Worm (Caenorhabditis elegans) whole organism, L1 larva: Measurements from ENCODE around the gene B0432.11.

Experiments
- C34B4.2 ChIP-seq: sonication (generic microtip); optimal IDR thresholded peaks from 2 replicates; lab custom pipeline; 2017; ENCODE audit warnings: mild to moderate bottlenecking, missing genetic modification characterization, missing compliant biosample characterization
- alr-1 ChIP-seq: fragments of 200-800 bp; sonication (Bioruptor generic); optimal IDR thresholded peaks from 2 replicates; lab custom pipeline; 2018; ENCODE audit warnings: borderline replicate concordance, mild to moderate bottlenecking, missing genetic modification characterization, missing compliant biosample characterization
- aly-2 ChIP-seq: fragments of 150-350 bp; optimal IDR thresholded peaks from 2 replicates; lab custom pipeline; 2014; ENCODE audit warnings: missing biosample characterization, missing genetic modification characterization
- ama-1 ChIP-seq: fragments of 150-350 bp; optimal IDR thresholded peaks from 2 replicates; lab custom pipeline; 2014
- ceh-63 ChIP-seq: fragments of 200-800 bp; sonication (Bioruptor generic); optimal IDR thresholded peaks from 2 replicates; lab custom pipeline; 2018; ENCODE audit warnings: mild to moderate bottlenecking, missing genetic modification characterization, missing compliant biosample characterization
- ceh-88 ChIP-seq: fragments of 200-800 bp; sonication (Bioruptor generic); IDR thresholded peaks from 2 replicates; pipeline ENCODE4 v1.3.6; 2022; ENCODE audit warnings: missing genetic modification characterization, missing compliant biosample characterization
- dpl-1 ChIP-seq, 3 experiments: fragments of 150-350 bp in 2 of 3; sonication (generic microtip) in 1 of 3; optimal IDR thresholded peaks; 2 replicates each; lab custom pipeline; 2014 to 2017; ENCODE audit warnings: missing biosample characterization in 3 of 3, missing genetic modification characterization in 3 of 3, missing genetic modification reagents in 3 of 3
- efl-3 ChIP-seq: fragments of 200-800 bp; sonication (Bioruptor generic); optimal IDR thresholded peaks from 2 replicates; lab custom pipeline; 2018; ENCODE audit warnings: mild to moderate bottlenecking, missing genetic modification characterization, missing compliant biosample characterization
- egl-13 ChIP-seq: sonication (generic microtip); optimal IDR thresholded peaks from 2 replicates; lab custom pipeline; 2016; ENCODE audit warnings: missing genotype, missing genetic modification reagents, missing genetic modification characterization, missing compliant biosample characterization
- elt-2 ChIP-seq: sonication (generic microtip); optimal IDR thresholded peaks from 2 replicates; lab custom pipeline; 2016; ENCODE audit warnings: missing genetic modification characterization, mild to moderate bottlenecking, inconsistent platforms, missing compliant biosample characterization, missing genetic modification reagents
- fkh-10 ChIP-seq: sonication (generic microtip); optimal IDR thresholded peaks from 2 replicates; lab custom pipeline; 2017; ENCODE audit warnings: missing biosample characterization, missing genetic modification reagents, missing genetic modification characterization
- fkh-8 ChIP-seq: sonication (generic microtip); optimal IDR thresholded peaks from 2 replicates; lab custom pipeline; 2016; ENCODE audit warnings: mild to moderate bottlenecking, missing genetic modification characterization, missing compliant biosample characterization
- fos-1 ChIP-seq: fragments of 150-350 bp; optimal IDR thresholded peaks from 2 replicates; lab custom pipeline; 2014; ENCODE audit warnings: missing biosample characterization, missing genetic modification characterization
- grh-1 ChIP-seq: fragments of 200-800 bp; sonication (Bioruptor generic); IDR thresholded peaks from 2 replicates; pipeline ENCODE4 v1.3.6; 2022; ENCODE audit warnings: missing genetic modification reagents, missing genetic modification characterization, missing compliant biosample characterization
- hlh-4 ChIP-seq: sonication (generic microtip); optimal IDR thresholded peaks from 2 replicates; lab custom pipeline; 2016; ENCODE audit warnings: mild to moderate bottlenecking, missing genetic modification characterization, missing compliant biosample characterization
- hpl-2 ChIP-seq: fragments of 150-350 bp; optimal IDR thresholded peaks from 2 replicates; lab custom pipeline; 2014; ENCODE audit warnings: missing biosample characterization, missing genetic modification reagents, missing genetic modification characterization
- lin-15B ChIP-seq: fragments of 150-350 bp; sonication (generic microtip); optimal IDR thresholded peaks from 3 replicates; lab custom pipeline; 2014; ENCODE audit warnings: missing biosample characterization, missing genetic modification characterization
- lin-35 ChIP-seq, 2 experiments: fragments of 150-350 bp; optimal IDR thresholded peaks; 2 replicates each; lab custom pipeline; 2014; ENCODE audit warnings: missing biosample characterization in 2 of 2, missing genetic modification characterization in 2 of 2, missing genetic modification reagents in 2 of 2
- lsy-2 ChIP-seq, 2 experiments: fragments of 150-350 bp; optimal IDR thresholded peaks; 2 replicates each; lab custom pipeline; 2014; ENCODE audit warnings: missing biosample characterization in 2 of 2, missing genetic modification characterization in 2 of 2
- mab-9 ChIP-seq: fragments of 200-800 bp; sonication (Bioruptor generic); IDR thresholded peaks from 2 replicates; pipeline ENCODE4 v1.3.6; 2022; ENCODE audit warnings: missing genetic modification reagents, missing genetic modification characterization, missing compliant biosample characterization
- mep-1 ChIP-seq: fragments of 150-350 bp; optimal IDR thresholded peaks from 2 replicates; lab custom pipeline; 2014; ENCODE audit warnings: missing biosample characterization, missing genetic modification characterization
- nhr-12 ChIP-seq: sonication (generic microtip); optimal IDR thresholded peaks from 2 replicates; lab custom pipeline; 2017; ENCODE audit warnings: missing biosample characterization, missing genetic modification characterization
- nhr-19 ChIP-seq: fragments of 200-800 bp; sonication (Bioruptor generic); conservative IDR thresholded peaks from 2 replicates; pipeline ENCODE4 v1.3.6; 2022; ENCODE audit warnings: missing genetic modification characterization, missing compliant biosample characterization
- nhr-237 ChIP-seq: fragments of 150-350 bp; optimal IDR thresholded peaks from 2 replicates; lab custom pipeline; 2014; ENCODE audit warnings: missing biosample characterization, missing genetic modification characterization
- nhr-28 ChIP-seq: fragments of 150-350 bp; optimal IDR thresholded peaks from 2 replicates; lab custom pipeline; 2014; ENCODE audit warnings: missing biosample characterization, missing genetic modification characterization
- nhr-47 ChIP-seq: sonication (generic microtip); optimal IDR thresholded peaks from 2 replicates; lab custom pipeline; 2016; ENCODE audit warnings: mild to moderate bottlenecking, missing genetic modification characterization, moderate library complexity, missing compliant biosample characterization
- nhr-71 ChIP-seq: sonication (generic microtip); optimal IDR thresholded peaks from 2 replicates; lab custom pipeline; 2016; ENCODE audit warnings: mild to moderate bottlenecking, missing genetic modification characterization, moderate library complexity, missing compliant biosample characterization
- nhr-84 ChIP-seq: sonication (generic microtip); optimal IDR thresholded peaks from 2 replicates; lab custom pipeline; 2017; ENCODE audit warnings: missing biosample characterization, missing genetic modification characterization
- pqm-1 ChIP-seq: sonication (generic microtip); optimal IDR thresholded peaks from 3 replicates; lab custom pipeline; 2017; ENCODE audit warnings: missing biosample characterization, missing genetic modification characterization
- snpc-4 ChIP-seq: fragments of 150-350 bp; optimal IDR thresholded peaks from 2 replicates; lab custom pipeline; 2014; ENCODE audit warnings: missing biosample characterization, missing genetic modification characterization
- sptf-1 ChIP-seq: fragments of 150-350 bp; optimal IDR thresholded peaks from 2 replicates; lab custom pipeline; 2014; ENCODE audit warnings: missing biosample characterization, missing genetic modification characterization
- swsn-7 ChIP-seq: sonication (generic microtip); optimal IDR thresholded peaks from 2 replicates; lab custom pipeline; 2016; ENCODE audit warnings: missing genetic modification characterization, missing compliant biosample characterization
- tlp-1 ChIP-seq: fragments of 150-350 bp; optimal IDR thresholded peaks from 2 replicates; lab custom pipeline; 2014; ENCODE audit warnings: missing biosample characterization, missing genetic modification characterization
- unc-30 ChIP-seq: sonication (generic microtip); optimal IDR thresholded peaks from 2 replicates; lab custom pipeline; 2017; ENCODE audit warnings: missing biosample characterization, missing genetic modification characterization
- xbp-1 ChIP-seq: sonication (generic microtip); optimal IDR thresholded peaks from 2 replicates; lab custom pipeline; 2016; ENCODE audit warnings: missing genetic modification characterization, missing compliant biosample characterization
- zag-1 ChIP-seq: fragments of 150-350 bp; optimal IDR thresholded peaks from 2 replicates; lab custom pipeline; 2014; ENCODE audit warnings: missing biosample characterization, missing genetic modification characterization
- zip-4 ChIP-seq: fragments of 200-800 bp; sonication (Bioruptor generic); optimal IDR thresholded peaks from 2 replicates; lab custom pipeline; 2018; ENCODE audit warnings: mild to moderate bottlenecking, missing genetic modification characterization, moderate library complexity, missing compliant biosample characterization
- ztf-11 ChIP-seq, 2 experiments: sonication (generic microtip); optimal IDR thresholded peaks; 2 replicates each; lab custom pipeline; 2016 to 2017; ENCODE audit warnings: missing genetic modification characterization in 2 of 2, missing biosample characterization in 1 of 2, missing compliant biosample characterization in 1 of 2

The B0432.11 gene

ce11 chrII:273872-274271 lies 20.6 kb downstream of the B0432.11 start, which contains the start of gene B0432.7:
B0432.7 (minus strand) TSS chrII:273972.
- TF ChIP-seq mep-1 (tag; lab: Kevin White, UChicago) (no peak), mab-9 (GFP tag; lab: Robert Waterston, UW) (no peak), egl-13 (tag; lab: Kevin White, UChicago) (no peak), alr-1 (no peak), tlp-1 (tag; lab: Kevin White, UChicago) (no peak), nhr-237 (tag; lab: Kevin White, UChicago) (no peak), unc-30 (tag; lab: Kevin White, UChicago) (no peak), snpc-4 (no peak), ztf-11 (tag; optimal IDR thresholded peaks at IDR 0.05; lab: Kevin White, UChicago) (no peak), aly-2 (tag; lab: Kevin White, UChicago) (no peak), ama-1 (lab: Kevin White, UChicago) (no peak)

ce11 chrII:264053-264452 lies 30.5 kb downstream of the B0432.11 start, which contains the start of gene B0432.14:
B0432.14 (plus strand) TSS chrII:264353.
- TF ChIP-seq nhr-12 (tag; lab: Kevin White, UChicago) (no peak), nhr-84 (tag; lab: Kevin White, UChicago) (no peak), nhr-47 (tag; lab: Kevin White, UChicago) (no peak), nhr-28 (tag; lab: Kevin White, UChicago) (no peak), fkh-10 (GFP tag; lab: Kevin White, UChicago) (no peak), ceh-88 (GFP tag; lab: Robert Waterston, UW) (no peak), lin-35 (GFP tag; optimal IDR thresholded peaks at IDR 0.05; lab: Kevin White, UChicago) (no peak), C34B4.2 (tag; lab: Kevin White, UChicago) (no peak), zag-1 (no peak), hlh-4 (tag; lab: Kevin White, UChicago) (no peak), fos-1 (no peak), efl-3 (GFP tag; lab: Kevin White, UChicago) (no peak)

DNA sequence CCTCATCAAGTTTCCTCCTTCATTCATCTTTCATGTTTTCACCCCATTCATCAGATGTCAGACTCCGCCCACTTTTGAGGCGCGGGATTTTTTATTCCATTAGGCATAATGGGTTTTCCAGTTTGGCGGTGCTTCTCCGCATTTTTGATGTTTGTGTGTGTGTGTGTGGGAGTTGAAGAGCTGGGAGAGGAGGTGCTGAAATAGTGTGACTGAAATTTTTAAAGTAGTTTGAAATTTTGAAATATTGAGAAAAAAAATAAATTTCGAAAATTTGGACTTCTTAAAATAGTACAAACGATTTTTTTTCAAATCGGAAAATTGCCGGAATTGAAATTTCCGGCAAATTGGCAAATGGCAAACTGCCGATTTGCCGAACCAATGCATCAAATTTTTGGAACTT lies 30.9 kb downstream of the B0432.11 start, which contains the start of gene scc-2:
Gene scc-2, minus strand, starts transcription at position 101 of the 400 bp plus-strand sequence.
- TF ChIP-seq swsn-7 (tag; lab: Kevin White, UChicago) (no peak), pqm-1 (no peak), nhr-71 (tag; lab: Kevin White, UChicago) (no peak), xbp-1 (no peak), lsy-2 (tag; optimal IDR thresholded peaks at IDR 0.05; lab: Kevin White, UChicago) (no peak), zip-4 (GFP tag; lab: Kevin White, UChicago) (no peak), hpl-2 (GFP tag; lab: Kevin White, UChicago) (no peak), dpl-1 (GFP tag; optimal IDR thresholded peaks at IDR 0.05; lab: Kevin White, UChicago) (no peak)

- TF ChIP-seq fos-1 (no peak), sptf-1 (tag; lab: Kevin White, UChicago) (no peak), lin-15B (tag; lab: Kevin White, UChicago) (no peak), fkh-10 (GFP tag; lab: Kevin White, UChicago) (no peak), fkh-8 (tag; lab: Kevin White, UChicago) (no peak), grh-1 (GFP tag; lab: Robert Waterston, UW) (no peak), ceh-63 (GFP tag; lab: Kevin White, UChicago) (no peak), lsy-2 (tag; optimal IDR thresholded peaks at IDR 0.05; lab: Kevin White, UChicago) (no peak), nhr-19 (GFP tag; lab: Robert Waterston, UW) (no peak), alr-1 (no peak), elt-2 (tag; lab: Kevin White, UChicago) (no peak), unc-30 (tag; lab: Kevin White, UChicago) (no peak), hpl-2 (GFP tag; lab: Kevin White, UChicago) (no peak), xbp-1 (no peak)
These were observed 37.0 kb downstream of the B0432.11 start, which contains the start of gene cat-2 for ce11 chrII:257519-257918. cat-2 (plus strand) TSS chrII:257819.
